Fruit fly (Drosophila melanogaster) whole organism, embryonic: ENCODE results near the gene cwo.

ENCODE experiments used
- ATbp ChIP-seq: fragments of 200-800 bp; sonication (Bioruptor generic); optimal IDR thresholded peaks from 2 replicates; lab custom pipeline; 2017; ENCODE audit warnings: missing biosample characterization, mild to moderate bottlenecking, missing genetic modification characterization, missing genetic modification reagents
- Atf6 ChIP-seq: fragments of 200-800 bp; sonication (Bioruptor generic); IDR thresholded peaks from 2 replicates; pipeline ENCODE4 v1.3.6; 2022; ENCODE audit warnings: missing biosample characterization, missing genetic modification characterization
- BtbVII ChIP-seq: fragments of 200-800 bp; sonication (Bioruptor generic); optimal IDR thresholded peaks from 3 replicates; lab custom pipeline; 2017; ENCODE audit warnings: missing biosample characterization, mild to moderate bottlenecking, missing genetic modification characterization
- CG10267 ChIP-seq: fragments of 200-800 bp; sonication (Bioruptor generic); optimal IDR thresholded peaks from 2 replicates; lab custom pipeline; 2018; ENCODE audit warnings: missing biosample characterization, mild to moderate bottlenecking, missing genetic modification characterization, moderate library complexity
- CG11504 ChIP-seq: fragments of 200-800 bp; sonication (Bioruptor generic); optimal IDR thresholded peaks from 3 replicates; lab custom pipeline; 2019; ENCODE audit warnings: missing biosample characterization, mild to moderate bottlenecking, missing genetic modification characterization, moderate library complexity
- CG11695 ChIP-seq: fragments of 200-800 bp; sonication (Bioruptor generic); IDR thresholded peaks from 3 replicates; pipeline ENCODE4 v1.3.6; 2022; ENCODE audit warnings: missing biosample characterization, missing genetic modification characterization
- CG12155 ChIP-seq: fragments of 200-800 bp; sonication (Bioruptor generic); optimal IDR thresholded peaks from 3 replicates; lab custom pipeline; 2016; ENCODE audit warnings: missing biosample characterization, missing genetic modification characterization
- CG12659 ChIP-seq: fragments of 200-800 bp; sonication (Bioruptor generic); optimal IDR thresholded peaks from 3 replicates; lab custom pipeline; 2017; ENCODE audit warnings: mild to moderate bottlenecking, missing biosample characterization, missing genetic modification reagents, missing genetic modification characterization
- CG12744 ChIP-seq: fragments of 200-800 bp; sonication (Bioruptor generic); optimal IDR thresholded peaks from 2 replicates; lab custom pipeline; 2016; ENCODE audit warnings: missing biosample characterization, missing genetic modification characterization
- CG12769 ChIP-seq: fragments of 200-800 bp; sonication (Bioruptor generic); optimal IDR thresholded peaks from 2 replicates; lab custom pipeline; 2019; ENCODE audit warnings: missing biosample characterization, mild to moderate bottlenecking, missing genetic modification characterization, moderate library complexity
- CG13424 ChIP-seq: fragments of 200-800 bp; sonication (Bioruptor generic); optimal IDR thresholded peaks from 2 replicates; lab custom pipeline; 2019; ENCODE audit warnings: missing biosample characterization, mild to moderate bottlenecking, missing genetic modification characterization, moderate library complexity
- CG1647 ChIP-seq: fragments of 200-800 bp; sonication (Bioruptor generic); optimal IDR thresholded peaks from 3 replicates; lab custom pipeline; 2016; ENCODE audit warnings: missing biosample characterization, missing genetic modification characterization
- CG17186 ChIP-seq: fragments of 200-800 bp; sonication (Bioruptor generic); optimal IDR thresholded peaks from 3 replicates; lab custom pipeline; 2017; ENCODE audit warnings: missing biosample characterization, missing genetic modification reagents, missing genetic modification characterization
- CG17568 ChIP-seq: fragments of 200-800 bp; sonication (Bioruptor generic); optimal IDR thresholded peaks from 2 replicates; lab custom pipeline; 2018; ENCODE audit warnings: missing biosample characterization, mild to moderate bottlenecking, missing genetic modification characterization, moderate library complexity
- CG1832 ChIP-seq: fragments of 200-800 bp; sonication (Bioruptor generic); optimal IDR thresholded peaks from 2 replicates; lab custom pipeline; 2017; ENCODE audit warnings: missing biosample characterization, mild to moderate bottlenecking, missing genetic modification characterization, inconsistent platforms
- CG30403 ChIP-seq: fragments of 200-800 bp; sonication (Bioruptor generic); optimal IDR thresholded peaks from 3 replicates; lab custom pipeline; 2016; ENCODE audit warnings: missing biosample characterization, missing genetic modification characterization
- CG3281 ChIP-seq: fragments of 200-800 bp; sonication (Bioruptor generic); optimal IDR thresholded peaks from 3 replicates; lab custom pipeline; 2017; ENCODE audit warnings: missing biosample characterization, mild to moderate bottlenecking, missing genetic modification characterization
- CG34376 ChIP-seq: fragments of 200-800 bp; sonication (Bioruptor generic); optimal IDR thresholded peaks from 2 replicates; lab custom pipeline; 2018; ENCODE audit warnings: missing biosample characterization, mild to moderate bottlenecking, missing genetic modification characterization
- CG5953 ChIP-seq: fragments of 200-800 bp; sonication (Bioruptor generic); IDR thresholded peaks from 2 replicates; pipeline ENCODE4 v1.3.6; 2022; ENCODE audit warnings: missing biosample characterization, missing genetic modification characterization
- CG6813 ChIP-seq: fragments of 200-800 bp; sonication (Bioruptor generic); optimal IDR thresholded peaks from 2 replicates; lab custom pipeline; 2017; ENCODE audit warnings: missing biosample characterization, missing genetic modification characterization, mild to moderate bottlenecking, moderate library complexity, missing genetic modification reagents
- CG9797 ChIP-seq: fragments of 200-800 bp; sonication (Bioruptor generic); optimal IDR thresholded peaks from 3 replicates; lab custom pipeline; 2018; ENCODE audit warnings: missing biosample characterization, mild to moderate bottlenecking, missing genetic modification characterization
- CrebB ChIP-seq: fragments of 200-800 bp; sonication (Bioruptor generic); optimal IDR thresholded peaks from 3 replicates; lab custom pipeline; 2018; ENCODE audit warnings: missing biosample characterization, mild to moderate bottlenecking, missing genetic modification characterization
- Doc2 ChIP-seq: fragments of 200-800 bp; sonication (Bioruptor generic); IDR thresholded peaks from 2 replicates; pipeline ENCODE4 v1.3.6; 2022; ENCODE audit warnings: missing biosample characterization, missing genetic modification characterization
- E2f2 ChIP-seq: fragments of 200-800 bp; sonication (Bioruptor generic); IDR thresholded peaks from 2 replicates; pipeline ENCODE4 v1.3.6; 2022; ENCODE audit warnings: missing biosample characterization, missing genetic modification characterization
- Ets97D ChIP-seq: fragments of 200-800 bp; sonication (Bioruptor generic); optimal IDR thresholded peaks from 3 replicates; lab custom pipeline; 2016; ENCODE audit warnings: missing biosample characterization, missing genetic modification characterization
- Fer1 ChIP-seq: fragments of 200-800 bp; sonication (Bioruptor generic); optimal IDR thresholded peaks from 2 replicates; lab custom pipeline; 2017; ENCODE audit warnings: missing biosample characterization, mild to moderate bottlenecking, missing genetic modification characterization
- Gsc ChIP-seq: fragments of 200-800 bp; sonication (Bioruptor generic); IDR thresholded peaks from 2 replicates; pipeline ENCODE4 v1.3.6; 2022; ENCODE audit warnings: missing biosample characterization, missing genetic modification characterization
- Hr3 ChIP-seq: fragments of 200-800 bp; sonication (Bioruptor generic); optimal IDR thresholded peaks from 3 replicates; lab custom pipeline; 2016; ENCODE audit warnings: missing biosample characterization, missing genetic modification characterization
- MESR4 ChIP-seq: fragments of 200-800 bp; sonication (Bioruptor generic); optimal IDR thresholded peaks from 2 replicates; lab custom pipeline; 2018; ENCODE audit warnings: missing biosample characterization, mild to moderate bottlenecking, missing genetic modification characterization, moderate library complexity
- Med ChIP-seq: fragments of 200-800 bp; sonication (Bioruptor generic); peaks from one replicate; lab custom pipeline; 2016; ENCODE audit warnings: missing biosample characterization, missing genetic modification characterization, mild to moderate bottlenecking, inconsistent platforms, moderate library complexity
- Meics ChIP-seq: fragments of 200-800 bp; sonication (Bioruptor generic); optimal IDR thresholded peaks from 2 replicates; lab custom pipeline; 2017; ENCODE audit warnings: missing biosample characterization, mild to moderate bottlenecking, missing genetic modification characterization
- Nf-YB ChIP-seq: fragments of 200-800 bp; sonication (Bioruptor generic); optimal IDR thresholded peaks from 3 replicates; lab custom pipeline; 2019; ENCODE audit warnings: missing biosample characterization, mild to moderate bottlenecking, missing genetic modification characterization, moderate library complexity
- PHDP ChIP-seq: fragments of 200-800 bp; sonication (Bioruptor generic); optimal IDR thresholded peaks from 3 replicates; lab custom pipeline; 2018; ENCODE audit warnings: missing biosample characterization, mild to moderate bottlenecking, missing genetic modification characterization, moderate library complexity
- Side ChIP-seq: fragments of 200-800 bp; sonication (Bioruptor generic); optimal IDR thresholded peaks from 2 replicates; lab custom pipeline; 2016; ENCODE audit warnings: missing biosample characterization, missing genetic modification characterization
- YL-1 ChIP-seq: fragments of 200-800 bp; sonication (Bioruptor generic); optimal IDR thresholded peaks from 3 replicates; lab custom pipeline; 2017; ENCODE audit warnings: missing biosample characterization, mild to moderate bottlenecking, missing genetic modification characterization
- bowl ChIP-seq: fragments of 200-800 bp; sonication (Bioruptor generic); IDR thresholded peaks from 2 replicates; pipeline ENCODE4 v1.3.6; 2022; ENCODE audit warnings: missing biosample characterization, missing genetic modification characterization
- emc ChIP-seq: fragments of 200-800 bp; sonication (Bioruptor generic); optimal IDR thresholded peaks from 2 replicates; lab custom pipeline; 2016; ENCODE audit warnings: missing biosample characterization, missing genetic modification characterization
- ewg ChIP-seq: fragments of 200-800 bp; sonication (Bioruptor generic); optimal IDR thresholded peaks from 3 replicates; lab custom pipeline; 2017; ENCODE audit warnings: mild to moderate bottlenecking, missing biosample characterization, missing genetic modification reagents, missing genetic modification characterization
- gem ChIP-seq: fragments of 200-800 bp; sonication (Bioruptor generic); optimal IDR thresholded peaks from 2 replicates; lab custom pipeline; 2019; ENCODE audit warnings: missing biosample characterization, mild to moderate bottlenecking, missing genetic modification characterization, moderate library complexity
- lbe ChIP-seq: fragments of 200-800 bp; sonication (Bioruptor generic); optimal IDR thresholded peaks from 2 replicates; lab custom pipeline; 2016; ENCODE audit warnings: missing biosample characterization, mild to moderate bottlenecking, missing genetic modification characterization
- lilli ChIP-seq: fragments of 200-800 bp; sonication (Bioruptor generic); optimal IDR thresholded peaks from 3 replicates; lab custom pipeline; 2016; ENCODE audit warnings: missing biosample characterization, missing genetic modification characterization
- nom ChIP-seq: fragments of 200-800 bp; sonication (Bioruptor generic); optimal IDR thresholded peaks from 2 replicates; lab custom pipeline; 2017; ENCODE audit warnings: missing biosample characterization, missing genetic modification characterization, mild to moderate bottlenecking, moderate library complexity, missing genetic modification reagents
- rib ChIP-seq: fragments of 200-800 bp; sonication (Bioruptor generic); IDR thresholded peaks from 2 replicates; pipeline ENCODE4 v1.3.6; 2022; ENCODE audit warnings: missing biosample characterization, missing genetic modification characterization
- scrt ChIP-seq: fragments of 200-800 bp; sonication (Bioruptor generic); optimal IDR thresholded peaks from 2 replicates; lab custom pipeline; 2018; ENCODE audit warnings: missing biosample characterization, mild to moderate bottlenecking, missing genetic modification characterization, moderate library complexity
- sug ChIP-seq: fragments of 200-800 bp; optimal IDR thresholded peaks from 2 replicates; lab custom pipeline; 2019; ENCODE audit warnings: missing biosample characterization, mild to moderate bottlenecking, missing genetic modification characterization, moderate library complexity
- tin ChIP-seq: fragments of 200-800 bp; sonication (Bioruptor generic); optimal IDR thresholded peaks from 3 replicates; lab custom pipeline; 2016; ENCODE audit warnings: missing biosample characterization, missing genetic modification characterization
- toy ChIP-seq: fragments of 200-800 bp; sonication (Bioruptor generic); IDR thresholded peaks from 2 replicates; pipeline ENCODE4 v1.3.6; 2022; ENCODE audit warnings: missing biosample characterization, missing genetic modification characterization
- tup ChIP-seq: fragments of 200-800 bp; sonication (Bioruptor generic); optimal IDR thresholded peaks from 2 replicates; lab custom pipeline; 2016; ENCODE audit warnings: missing biosample characterization, mild to moderate bottlenecking, missing genetic modification characterization, moderate library complexity
- vnd ChIP-seq: fragments of 200-800 bp; sonication (Bioruptor generic); IDR thresholded peaks from 3 replicates; pipeline ENCODE4 v1.3.6; 2022; ENCODE audit warnings: missing biosample characterization, missing genetic modification characterization; ENCODE audit not compliant: partially characterized antibody
- zfh1 ChIP-seq: fragments of 200-800 bp; sonication (Bioruptor generic); IDR thresholded peaks from 3 replicates; pipeline ENCODE4 v1.3.6; 2022; ENCODE audit warnings: missing biosample characterization, missing genetic modification characterization
- zfh2 ChIP-seq: fragments of 200-800 bp; sonication (Bioruptor generic); optimal IDR thresholded peaks from 2 replicates; lab custom pipeline; 2016; ENCODE audit warnings: missing biosample characterization, missing genetic modification characterization

The cwo gene

DNA sequence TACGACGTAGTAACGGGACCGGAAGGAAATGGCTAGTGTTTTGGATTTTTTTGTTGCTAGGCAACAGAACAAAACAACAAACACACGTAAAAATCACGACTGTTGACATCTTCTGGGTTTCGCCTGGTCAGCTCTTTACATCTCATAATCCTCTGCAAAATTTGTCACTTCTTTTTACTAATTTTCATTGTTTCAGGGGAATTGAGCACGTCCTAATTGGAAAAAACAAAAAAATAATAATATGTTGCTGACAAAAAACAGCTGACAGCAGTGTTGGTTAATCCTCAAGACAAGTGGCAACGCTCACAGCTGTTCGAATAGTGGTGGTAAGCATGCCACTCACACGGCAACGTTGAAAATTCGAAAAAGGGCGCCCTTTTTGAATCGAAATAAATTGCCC lies 10.2 kb upstream of the cwo start, which contains the start of gene Rfx (continued):
- peak; percentile 1 for TF ChIP-seq tin (GFP tag; lab: Kevin White, UChicago)
- peak; percentile 19 for TF ChIP-seq lbe
- TF ChIP-seq CG5953 (GFP tag; lab: Robert Waterston, UW) = no peak
- peak; percentile 91 for TF ChIP-seq Ets97D
- TF ChIP-seq sug (tag; lab: Kevin White, UChicago) = peak; percentile 58
- peak; percentile 14 for TF ChIP-seq CG13424
- TF ChIP-seq tup (GFP tag; lab: Kevin White, UChicago) = no peak
- no peak for TF ChIP-seq E2f2 (GFP tag; lab: Robert Waterston, UW)
- peak; percentile 19 for TF ChIP-seq zfh2
- TF ChIP-seq Hr3 = peak; percentile 0
- TF ChIP-seq Meics (GFP tag; lab: Kevin White, UChicago) = peak; percentile 7
- no peak for TF ChIP-seq CG12155 (GFP tag; lab: Kevin White, UChicago)
- peak; percentile 31 for TF ChIP-seq MESR4 (GFP tag; lab: Kevin White, UChicago)
- no peak for TF ChIP-seq CG11695 (GFP tag; lab: Robert Waterston, UW)
- peak; percentile 11 for TF ChIP-seq Nf-YB (GFP tag; lab: Kevin White, UChicago)
- no peak for TF ChIP-seq ATbp (GFP tag; lab: Kevin White, UChicago)
- TF ChIP-seq CG17568 (GFP tag; lab: Kevin White, UChicago) = no peak
- peak; percentile 34 for TF ChIP-seq CrebB
- peak; percentile 47 for TF ChIP-seq CG9797 (GFP tag; lab: Kevin White, UChicago)
- peak; percentile 50 for TF ChIP-seq CG6813 (GFP tag; lab: Kevin White, UChicago)
- peak; percentile 39 for TF ChIP-seq CG1647 (GFP tag; lab: Kevin White, UChicago)
- peak; percentile 81 for TF ChIP-seq Med
- no peak for TF ChIP-seq Atf6 (GFP tag; lab: Robert Waterston, UW)
- TF ChIP-seq CG12769 (tag; lab: Kevin White, UChicago) = no peak
- no peak for TF ChIP-seq Doc2 (GFP tag; lab: Robert Waterston, UW)
- peak; percentile 62 for TF ChIP-seq YL-1 (GFP tag; lab: Kevin White, UChicago)
- TF ChIP-seq lilli (GFP tag; lab: Kevin White, UChicago) = peak; percentile 12
- peak; percentile 51 for TF ChIP-seq CG34376 (GFP tag; lab: Kevin White, UChicago)
- no peak for TF ChIP-seq bowl (GFP tag; lab: Robert Waterston, UW)
- TF ChIP-seq rib (GFP tag; lab: Robert Waterston, UW) = no peak
- peak; percentile 27 for TF ChIP-seq PHDP
- TF ChIP-seq nom (GFP tag; lab: Kevin White, UChicago) = peak; percentile 55
- peak; percentile 19 for TF ChIP-seq CG12744 (GFP tag; lab: Kevin White, UChicago)
- peak; percentile 63 for TF ChIP-seq Fer1 (GFP tag; lab: Kevin White, UChicago)
- peak; percentile 33 for TF ChIP-seq CG3281 (GFP tag; lab: Kevin White, UChicago)
- TF ChIP-seq CG11504 (tag; lab: Kevin White, UChicago) = peak; percentile 99
- peak; percentile 37 for TF ChIP-seq Side (GFP tag; lab: Kevin White, UChicago)
- TF ChIP-seq emc (GFP tag; lab: Kevin White, UChicago) = no peak
- no peak for TF ChIP-seq Gsc
- TF ChIP-seq ewg (GFP tag; lab: Kevin White, UChicago) = no peak
- peak; percentile 37 for TF ChIP-seq CG30403 (GFP tag; lab: Kevin White, UChicago)
- peak; percentile 98 for TF ChIP-seq CG10267 (tag; lab: Kevin White, UChicago)
- peak; percentile 4 for TF ChIP-seq gem
- no peak for TF ChIP-seq zfh1
- TF ChIP-seq CG12659 (GFP tag; lab: Kevin White, UChicago) = peak; percentile 69
- TF ChIP-seq toy (GFP tag; lab: Robert Waterston, UW) = no peak
- TF ChIP-seq CG17186 (GFP tag; lab: Kevin White, UChicago) = no peak
- peak; percentile 63 for TF ChIP-seq scrt
- TF ChIP-seq vnd (GFP tag; lab: Robert Waterston, UW) = no peak
- TF ChIP-seq BtbVII (GFP tag; lab: Kevin White, UChicago) = peak; percentile 58
- TF ChIP-seq CG1832 (GFP tag; lab: Kevin White, UChicago) = no peak
